Fruit fly (Drosophila melanogaster) whole organism, adult: ENCODE data around the gene Obp19d.

ENCODE experiments used
- CG11617 ChIP-seq: fragments of 200-800 bp; sonication (Bioruptor generic); optimal IDR thresholded peaks from 2 replicates; lab custom pipeline; 2017; ENCODE audit warnings: mild to moderate bottlenecking, missing biosample characterization, missing genetic modification reagents, missing genetic modification characterization
- CG12768 ChIP-seq: fragments of 200-800 bp; sonication (Bioruptor generic); optimal IDR thresholded peaks from 2 replicates; lab custom pipeline; 2017; ENCODE audit warnings: missing biosample characterization, missing genetic modification characterization, mild to moderate bottlenecking, moderate library complexity, missing genetic modification reagents
- CG14711 ChIP-seq: fragments of 200-800 bp; sonication (Bioruptor generic); optimal IDR thresholded peaks from 2 replicates; lab custom pipeline; 2018; ENCODE audit warnings: missing biosample characterization, mild to moderate bottlenecking, missing genetic modification characterization, moderate library complexity
- CG1620 ChIP-seq: fragments of 200-800 bp; sonication (Bioruptor generic); optimal IDR thresholded peaks from 2 replicates; lab custom pipeline; 2016; ENCODE audit warnings: missing biosample characterization, missing genetic modification characterization
- CG33017 ChIP-seq: fragments of 200-800 bp; sonication (Bioruptor generic); optimal IDR thresholded peaks from 2 replicates; lab custom pipeline; 2018; ENCODE audit warnings: missing biosample characterization, mild to moderate bottlenecking, missing genetic modification characterization, moderate library complexity
- CG5204 ChIP-seq: fragments of 200-800 bp; sonication (Bioruptor generic); optimal IDR thresholded peaks from 2 replicates; lab custom pipeline; 2016; ENCODE audit warnings: missing biosample characterization, missing genetic modification characterization
- CG7045 ChIP-seq: fragments of 200-800 bp; sonication (Bioruptor generic); optimal IDR thresholded peaks from 2 replicates; lab custom pipeline; 2017; ENCODE audit warnings: missing biosample characterization, mild to moderate bottlenecking, missing genetic modification characterization
- CG7101 ChIP-seq: fragments of 200-800 bp; sonication (Bioruptor generic); optimal IDR thresholded peaks from 2 replicates; lab custom pipeline; 2018; ENCODE audit warnings: missing biosample characterization, mild to moderate bottlenecking, missing genetic modification characterization, moderate library complexity
- Clk ChIP-seq: fragments of 200-800 bp; sonication (Bioruptor generic); optimal IDR thresholded peaks from 2 replicates; lab custom pipeline; 2017; ENCODE audit warnings: missing biosample characterization, missing genetic modification characterization
- Crg-1 ChIP-seq: fragments of 200-800 bp; sonication (Bioruptor generic); optimal IDR thresholded peaks from 2 replicates; lab custom pipeline; 2016; ENCODE audit warnings: missing biosample characterization, missing genetic modification characterization
- Hr96 ChIP-seq: fragments of 200-800 bp; sonication (Bioruptor generic); optimal IDR thresholded peaks from 2 replicates; lab custom pipeline; 2016; ENCODE audit warnings: missing biosample characterization, missing genetic modification characterization
- Mnt ChIP-seq: fragments of 200-800 bp; sonication (Bioruptor generic); optimal IDR thresholded peaks from 2 replicates; lab custom pipeline; 2016; ENCODE audit warnings: missing biosample characterization, mild to moderate bottlenecking, missing genetic modification characterization
- bab1 ChIP-seq: fragments of 200-800 bp; sonication (Bioruptor generic); optimal IDR thresholded peaks from 3 replicates; lab custom pipeline; 2019; ENCODE audit warnings: missing biosample characterization, mild to moderate bottlenecking, missing genetic modification characterization, moderate library complexity
- cic ChIP-seq: fragments of 200-800 bp; sonication (Bioruptor generic); optimal IDR thresholded peaks from 2 replicates; lab custom pipeline; 2017; ENCODE audit warnings: missing biosample characterization, mild to moderate bottlenecking, missing genetic modification characterization, moderate library complexity
- cnc ChIP-seq, 2 experiments: fragments of >200 bp; optimal IDR thresholded peaks; 2 replicates each; lab custom pipeline; 2017
- kay ChIP-seq: fragments of 200-800 bp; sonication (Bioruptor generic); peaks from one replicate; lab custom pipeline; 2016; ENCODE audit warnings: missing biosample characterization, missing genetic modification characterization, borderline replicate concordance
- ovo ChIP-seq: fragments of 200-800 bp; sonication (Bioruptor generic); optimal IDR thresholded peaks from 2 replicates; lab custom pipeline; 2016; ENCODE audit warnings: missing biosample characterization, missing genetic modification characterization
- pad ChIP-seq: fragments of 200-800 bp; sonication (Bioruptor generic); optimal IDR thresholded peaks from 3 replicates; lab custom pipeline; 2017; ENCODE audit warnings: missing biosample characterization, missing genetic modification characterization, mild to moderate bottlenecking, moderate library complexity, missing genetic modification reagents
- tj ChIP-seq: fragments of 200-800 bp; sonication (Bioruptor generic); optimal IDR thresholded peaks from 3 replicates; lab custom pipeline; 2017; ENCODE audit warnings: missing biosample characterization, mild to moderate bottlenecking, missing genetic modification characterization, moderate library complexity
- toe ChIP-seq: fragments of 200-800 bp; sonication (Bioruptor generic); optimal IDR thresholded peaks from 2 replicates; lab custom pipeline; 2016; ENCODE audit warnings: missing biosample characterization, missing genetic modification characterization

Gene Obp19d

dm6 chrX:20418864-20419263, 549 bp upstream of the Obp19d start, which contains the start of gene Obp19c:
TSS of gene Obp19c (minus strand) at chrX:20418964.
- TF ChIP-seq CG7101 (tag; lab: Kevin White, UChicago): no peak
- peak; percentile 3 for TF ChIP-seq tj

- TF ChIP-seq Clk (GFP tag; lab: Kevin White, UChicago) (no peak), CG5204 (GFP tag; lab: Kevin White, UChicago) (no peak), CG7045 (GFP tag; lab: Kevin White, UChicago) (no peak), kay (GFP tag; lab: Kevin White, UChicago) (no peak), ovo (GFP tag; lab: Kevin White, UChicago) (no peak), Hr96 (GFP tag; lab: Kevin White, UChicago) (no peak), Crg-1 (GFP tag; lab: Kevin White, UChicago) (no peak), Mnt (GFP tag; lab: Kevin White, UChicago) (no peak), CG14711 (no peak), CG7101 (tag; lab: Kevin White, UChicago) (no peak), CG33017 (tag; lab: Kevin White, UChicago) (no peak)
Observed at dm6 chrX:20423158-20423557, 3.7 kb downstream of the Obp19d start.

dm6 chrX:20423747-20424165, 4.3 kb downstream of the Obp19d start, which contains the start of the genes Pp4-19C and cactin:
TSS of gene Pp4-19C (minus strand) at chrX:20424002.
TSS of gene cactin (plus strand) at chrX:20424069.
- TF ChIP-seq CG7101 (tag; lab: Kevin White, UChicago): peak; percentile 21
- no peak for TF ChIP-seq kay (GFP tag; lab: Kevin White, UChicago)
- TF ChIP-seq CG7045 (GFP tag; lab: Kevin White, UChicago): no peak
- peak; percentile 45 for TF ChIP-seq CG1620 (GFP tag; lab: Kevin White, UChicago)
- TF ChIP-seq Hr96 (GFP tag; lab: Kevin White, UChicago): no peak
- peak; percentile 23 for TF ChIP-seq tj
- no peak for TF ChIP-seq cic (GFP tag; lab: Kevin White, UChicago)
- no peak for TF ChIP-seq Clk (GFP tag; lab: Kevin White, UChicago)
- TF ChIP-seq pad: no peak
- TF ChIP-seq Crg-1 (GFP tag; lab: Kevin White, UChicago): peak; percentile 41
- no peak for TF ChIP-seq CG5204 (GFP tag; lab: Kevin White, UChicago)
- peak; percentile 26 for TF ChIP-seq CG14711
- TF ChIP-seq CG11617 (GFP tag; lab: Kevin White, UChicago): peak; percentile 7
- TF ChIP-seq CG33017 (tag; lab: Kevin White, UChicago): no peak
- TF ChIP-seq cnc (optimal IDR thresholded peaks at IDR 0.05; lab: Kevin White, UChicago): no peak
- TF ChIP-seq Mnt (GFP tag; lab: Kevin White, UChicago): peak; percentile 51
- TF ChIP-seq ovo (GFP tag; lab: Kevin White, UChicago): peak; percentile 26
- TF ChIP-seq toe (GFP tag; lab: Kevin White, UChicago): peak; percentile 71
- TF ChIP-seq bab1: peak; percentile 5
- TF ChIP-seq CG12768 (GFP tag; lab: Kevin White, UChicago): no peak

dm6 chrX:20426818-20427217, 7.4 kb downstream of the Obp19d start, which contains the start of gene CG15456:
TSS of gene CG15456 (minus strand) at chrX:20427042.
- TF ChIP-seq ovo (GFP tag; lab: Kevin White, UChicago) (no peak), bab1 (peak; percentile 16)

- peak; percentile 81 for TF ChIP-seq Hr96 (GFP tag; lab: Kevin White, UChicago)
- TF ChIP-seq cnc (optimal IDR thresholded peaks at IDR 0.05; lab: Kevin White, UChicago): no peak
- TF ChIP-seq CG7045 (GFP tag; lab: Kevin White, UChicago): peak; percentile 82
- TF ChIP-seq toe (GFP tag; lab: Kevin White, UChicago): peak; percentile 77
- TF ChIP-seq CG11617 (GFP tag; lab: Kevin White, UChicago): peak; percentile 82
- TF ChIP-seq pad: peak; percentile 77
- TF ChIP-seq CG1620 (GFP tag; lab: Kevin White, UChicago): peak; percentile 83
- peak; percentile 83 for TF ChIP-seq CG7101 (tag; lab: Kevin White, UChicago)
- TF ChIP-seq Crg-1 (GFP tag; lab: Kevin White, UChicago): peak; percentile 24
- peak; percentile 82 for TF ChIP-seq CG14711
- TF ChIP-seq ovo (GFP tag; lab: Kevin White, UChicago): peak; percentile 56
- peak; percentile 82 for TF ChIP-seq CG12768 (GFP tag; lab: Kevin White, UChicago)
- TF ChIP-seq Clk (GFP tag; lab: Kevin White, UChicago): peak; percentile 53
- TF ChIP-seq CG33017 (tag; lab: Kevin White, UChicago): peak; percentile 53
- peak; percentile 79 for TF ChIP-seq CG5204 (GFP tag; lab: Kevin White, UChicago)
- TF ChIP-seq tj: peak; percentile 50
- peak; percentile 39 for TF ChIP-seq cic (GFP tag; lab: Kevin White, UChicago)
- peak; percentile 90 for TF ChIP-seq bab1
- no peak for TF ChIP-seq kay (GFP tag; lab: Kevin White, UChicago)
- peak; percentile 68 for TF ChIP-seq Mnt (GFP tag; lab: Kevin White, UChicago)
Observed at dm6 chrX:20429482-20430204, 10.2 kb downstream of the Obp19d start, which contains the start of the genes CG11710 and mal. TSS of gene CG11710 (minus strand) at chrX:20429673. TSS of gene mal (plus strand) at chrX:20429675.
